Worm (Caenorhabditis elegans) whole organism, midembryonic: ENCODE data around the gene K02F3.2.

Experiments
- T22C8.4 ChIP-seq: fragments of 200-800 bp; sonication (Bioruptor generic); IDR thresholded peaks from 2 replicates; pipeline ENCODE4 v1.3.6; 2022; ENCODE audit warnings: missing genetic modification characterization, missing compliant biosample characterization
- flt-1 ChIP-seq: fragments of 200-800 bp; sonication (Bioruptor generic); IDR thresholded peaks from 2 replicates; pipeline ENCODE4 v1.3.6; 2022; ENCODE audit warnings: missing genetic modification characterization, missing compliant biosample characterization
- klf-2 ChIP-seq: fragments of 200-800 bp; sonication (Bioruptor generic); conservative IDR thresholded peaks from 2 replicates; pipeline ENCODE4 v1.3.6; 2022; ENCODE audit warnings: missing genetic modification reagents, missing genetic modification characterization, missing compliant biosample characterization
- med-1 ChIP-seq: sonication (generic microtip); optimal IDR thresholded peaks from 2 replicates; lab custom pipeline; 2017; ENCODE audit warnings: missing genetic modification characterization, mild to moderate bottlenecking, missing compliant biosample characterization, antibody characterized with exemption, missing genetic modification reagents; ENCODE audit not compliant: insufficient read depth

DNA sequence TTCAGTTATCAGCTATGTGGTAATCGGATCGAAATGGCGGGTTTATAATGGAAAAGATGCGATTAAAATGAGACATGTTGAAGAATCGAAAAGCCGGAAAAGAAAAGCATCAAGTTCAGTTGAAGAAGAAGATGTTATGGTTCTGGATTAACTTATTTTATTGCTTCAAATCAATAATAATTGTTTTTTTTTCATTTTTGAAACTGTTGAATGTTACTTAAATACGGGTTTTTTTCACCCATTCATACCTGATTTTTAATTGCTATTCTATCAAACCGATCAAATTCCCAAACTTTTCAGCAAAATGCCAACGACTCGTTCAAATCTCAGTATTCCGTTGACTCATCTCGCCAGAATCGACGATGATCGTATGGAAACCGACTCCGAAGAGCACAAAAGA, 14.3 kb downstream of the K02F3.2 start, which contains the start of gene exos-4.2:
- TF ChIP-seq klf-2 (GFP tag; lab: Robert Waterston, UW): no peak
- no peak for TF ChIP-seq flt-1 (GFP tag; lab: Robert Waterston, UW)
- no peak for TF ChIP-seq T22C8.4 (GFP tag; lab: Robert Waterston, UW)
- TF ChIP-seq med-1 (GFP tag; lab: Kevin White, UChicago): no peak
